Fruit fly (Drosophila melanogaster) whole organism, embryonic: ENCODE data around the gene CG14868.

ENCODE experiments used
- B-H1 ChIP-seq: fragments of 200-800 bp; sonication (Bioruptor generic); IDR thresholded peaks from 3 replicates; pipeline ENCODE4 v1.3.6; 2022; ENCODE audit warnings: missing biosample characterization, missing genetic modification characterization
- CG10267 ChIP-seq: fragments of 200-800 bp; sonication (Bioruptor generic); optimal IDR thresholded peaks from 2 replicates; lab custom pipeline; 2018; ENCODE audit warnings: missing biosample characterization, mild to moderate bottlenecking, missing genetic modification characterization, moderate library complexity
- CG10321 ChIP-seq: fragments of 200-800 bp; sonication (Bioruptor generic); IDR thresholded peaks from 2 replicates; pipeline ENCODE4 v1.3.6; 2022; ENCODE audit warnings: missing biosample characterization, missing genetic modification characterization
- CG12219 ChIP-seq: fragments of 200-800 bp; sonication (Bioruptor generic); optimal IDR thresholded peaks from 3 replicates; lab custom pipeline; 2018; ENCODE audit warnings: missing biosample characterization, mild to moderate bottlenecking, missing genetic modification characterization
- CG16863 ChIP-seq: fragments of 200-800 bp; sonication (Bioruptor generic); optimal IDR thresholded peaks from 3 replicates; lab custom pipeline; 2016; ENCODE audit warnings: missing biosample characterization, missing genetic modification characterization
- CG18619 ChIP-seq: fragments of 200-800 bp; sonication (Bioruptor generic); optimal IDR thresholded peaks from 3 replicates; lab custom pipeline; 2017; ENCODE audit warnings: missing biosample characterization, mild to moderate bottlenecking, missing genetic modification characterization
- CG2129 ChIP-seq: fragments of 200-800 bp; sonication (Bioruptor generic); IDR thresholded peaks from 2 replicates; pipeline ENCODE4 v1.3.6; 2022; ENCODE audit warnings: missing biosample characterization, missing genetic modification characterization; ENCODE audit not compliant: partially characterized antibody
- CG2678 ChIP-seq: fragments of 200-800 bp; sonication (Bioruptor generic); optimal IDR thresholded peaks from 3 replicates; lab custom pipeline; 2019; ENCODE audit warnings: missing biosample characterization, mild to moderate bottlenecking, missing genetic modification characterization, moderate library complexity
- CG32772 ChIP-seq: fragments of 200-800 bp; sonication (Bioruptor generic); IDR thresholded peaks from 2 replicates; pipeline ENCODE4 v1.3.6; 2022; ENCODE audit warnings: missing biosample characterization, missing genetic modification characterization
- CG6683 ChIP-seq: fragments of 200-800 bp; sonication (Bioruptor generic); optimal IDR thresholded peaks from 2 replicates; lab custom pipeline; 2017; ENCODE audit warnings: missing biosample characterization, mild to moderate bottlenecking, missing genetic modification characterization, missing genetic modification reagents
- CG6854 ChIP-seq: fragments of 200-800 bp; sonication (Bioruptor generic); optimal IDR thresholded peaks from 3 replicates; lab custom pipeline; 2017; ENCODE audit warnings: missing biosample characterization, mild to moderate bottlenecking, missing genetic modification characterization
- CG7928 ChIP-seq: fragments of 200-800 bp; sonication (Bioruptor generic); optimal IDR thresholded peaks from 2 replicates; lab custom pipeline; 2017; ENCODE audit warnings: missing biosample characterization, mild to moderate bottlenecking, missing genetic modification characterization
- CG8089 ChIP-seq: fragments of 200-800 bp; sonication (Bioruptor generic); optimal IDR thresholded peaks from 3 replicates; lab custom pipeline; 2016; ENCODE audit warnings: missing biosample characterization, missing genetic modification characterization
- CG8765 ChIP-seq: fragments of 200-800 bp; sonication (Bioruptor generic); IDR thresholded peaks from 2 replicates; pipeline ENCODE4 v1.3.6; 2022; ENCODE audit warnings: missing biosample characterization, missing genetic modification characterization
- Camta ChIP-seq: fragments of 200-800 bp; sonication (Bioruptor generic); optimal IDR thresholded peaks from 2 replicates; lab custom pipeline; 2016; ENCODE audit warnings: missing biosample characterization, missing genetic modification characterization
- Chrac-16 ChIP-seq: fragments of 200-800 bp; sonication (Bioruptor generic); optimal IDR thresholded peaks from 3 replicates; lab custom pipeline; 2016; ENCODE audit warnings: missing biosample characterization, missing genetic modification characterization
- CkIIα-i1 ChIP-seq: fragments of 200-800 bp; sonication (Bioruptor generic); IDR thresholded peaks from 2 replicates; pipeline ENCODE4 v1.3.6; 2022; ENCODE audit warnings: missing biosample characterization, missing genetic modification characterization
- E2f2 ChIP-seq: fragments of 200-800 bp; sonication (Bioruptor generic); IDR thresholded peaks from 2 replicates; pipeline ENCODE4 v1.3.6; 2022; ENCODE audit warnings: missing biosample characterization, missing genetic modification characterization
- Eip74EF ChIP-seq, 2 experiments: fragments of 200-800 bp in 1 of 2; fragments of >200 bp in 1 of 2; sonication (Bioruptor generic) in 1 of 2; optimal IDR thresholded peaks; 2 replicates each; lab custom pipeline; 2017 to 2019; ENCODE audit warnings: missing biosample characterization in 2 of 2, missing genetic modification characterization in 2 of 2, mild to moderate bottlenecking in 1 of 2, moderate library complexity in 1 of 2
- Ets65A ChIP-seq: fragments of 200-800 bp; sonication (Bioruptor generic); peaks from one replicate; lab custom pipeline; 2016; ENCODE audit warnings: missing biosample characterization, missing genetic modification characterization
- Gug ChIP-seq: fragments of 200-800 bp; sonication (Bioruptor generic); IDR thresholded peaks from 4 replicates; pipeline ENCODE4 v1.3.6; 2022; ENCODE audit warnings: missing biosample characterization, missing genetic modification characterization
- HLH4C ChIP-seq: fragments of 200-800 bp; sonication (Bioruptor generic); IDR thresholded peaks from 3 replicates; pipeline ENCODE4 v1.3.6; 2022; ENCODE audit warnings: missing biosample characterization, missing genetic modification characterization; ENCODE audit not compliant: partially characterized antibody
- Hand ChIP-seq: fragments of 200-800 bp; sonication (Bioruptor generic); optimal IDR thresholded peaks from 2 replicates; lab custom pipeline; 2017; ENCODE audit warnings: mild to moderate bottlenecking, missing biosample characterization, missing genetic modification reagents, missing genetic modification characterization
- Hey ChIP-seq: fragments of 200-800 bp; sonication (Bioruptor generic); optimal IDR thresholded peaks from 3 replicates; lab custom pipeline; 2018; ENCODE audit warnings: missing biosample characterization, mild to moderate bottlenecking, missing genetic modification characterization
- Hr3 ChIP-seq: fragments of 200-800 bp; sonication (Bioruptor generic); optimal IDR thresholded peaks from 3 replicates; lab custom pipeline; 2016; ENCODE audit warnings: missing biosample characterization, missing genetic modification characterization
- MESR4 ChIP-seq: fragments of 200-800 bp; sonication (Bioruptor generic); optimal IDR thresholded peaks from 2 replicates; lab custom pipeline; 2018; ENCODE audit warnings: missing biosample characterization, mild to moderate bottlenecking, missing genetic modification characterization, moderate library complexity
- Mad ChIP-seq: fragments of 200-800 bp; sonication (Bioruptor generic); optimal IDR thresholded peaks from 2 replicates; lab custom pipeline; 2016; ENCODE audit warnings: missing biosample characterization, missing genetic modification characterization
- Xbp1 ChIP-seq: fragments of 200-800 bp; sonication (Bioruptor generic); optimal IDR thresholded peaks from 3 replicates; lab custom pipeline; 2016; ENCODE audit warnings: missing biosample characterization, mild to moderate bottlenecking, missing genetic modification characterization
- ab ChIP-seq: fragments of 200-800 bp; sonication (Bioruptor generic); optimal IDR thresholded peaks from 2 replicates; lab custom pipeline; 2016; ENCODE audit warnings: missing biosample characterization, missing genetic modification characterization
- crol ChIP-seq: fragments of 200-800 bp; sonication (Bioruptor generic); IDR thresholded peaks from 2 replicates; pipeline ENCODE4 v1.3.6; 2022; ENCODE audit warnings: missing biosample characterization, missing genetic modification characterization
- da ChIP-seq: fragments of 200-800 bp; sonication (Bioruptor generic); optimal IDR thresholded peaks from 2 replicates; lab custom pipeline; 2016; ENCODE audit warnings: missing biosample characterization, missing genetic modification characterization
- dm ChIP-seq: fragments of 200-800 bp; sonication (Bioruptor generic); optimal IDR thresholded peaks from 3 replicates; lab custom pipeline; 2016; ENCODE audit warnings: missing biosample characterization, missing genetic modification characterization
- emc ChIP-seq: fragments of 200-800 bp; sonication (Bioruptor generic); optimal IDR thresholded peaks from 2 replicates; lab custom pipeline; 2016; ENCODE audit warnings: missing biosample characterization, missing genetic modification characterization
- gcm ChIP-seq: fragments of 200-800 bp; sonication (Bioruptor generic); optimal IDR thresholded peaks from 2 replicates; lab custom pipeline; 2019; ENCODE audit warnings: missing biosample characterization, mild to moderate bottlenecking, missing genetic modification characterization, moderate library complexity
- gcm2 ChIP-seq: fragments of 200-800 bp; sonication (Bioruptor generic); optimal IDR thresholded peaks from 2 replicates; lab custom pipeline; 2016; ENCODE audit warnings: missing biosample characterization, missing genetic modification characterization
- hkb ChIP-seq, 2 experiments: fragments of 200-800 bp in 1 of 2; fragments of >200 bp in 1 of 2; sonication (Bioruptor generic) in 1 of 2; IDR thresholded peaks in 1 of 2; optimal IDR thresholded peaks in 1 of 2; 2 replicates each; pipeline versions ENCODE4 v1.3.6 to Lab custom; 2017 to 2022; ENCODE audit warnings: missing biosample characterization in 1 of 2, missing genetic modification characterization in 1 of 2
- jigr1 ChIP-seq: fragments of 200-800 bp; sonication (Bioruptor generic); IDR thresholded peaks from 3 replicates; pipeline ENCODE4 v1.3.6; 2022; ENCODE audit warnings: missing biosample characterization, missing genetic modification characterization
- lmd ChIP-seq: fragments of 200-800 bp; sonication (Bioruptor generic); IDR thresholded peaks from 2 replicates; pipeline ENCODE4 v1.3.6; 2022; ENCODE audit warnings: missing biosample characterization, missing genetic modification characterization
- lov ChIP-seq, 2 experiments: fragments of 200-800 bp in 1 of 2; fragments of >200 bp in 1 of 2; sonication (Bioruptor generic) in 1 of 2; IDR thresholded peaks in 1 of 2; optimal IDR thresholded peaks in 1 of 2; 2 replicates in 1 of 2; 3 replicates in 1 of 2; pipeline versions ENCODE4 v1.3.6 to Lab custom; 2017 to 2022; ENCODE audit warnings: missing biosample characterization in 1 of 2, missing genetic modification characterization in 1 of 2
- pho ChIP-seq: fragments of 200-800 bp; sonication (Bioruptor generic); optimal IDR thresholded peaks from 2 replicates; lab custom pipeline; 2016; ENCODE audit warnings: missing biosample characterization, missing genetic modification characterization
- ro ChIP-seq: fragments of 200-800 bp; sonication (Bioruptor generic); IDR thresholded peaks from 2 replicates; pipeline ENCODE4 v1.3.6; 2022; ENCODE audit warnings: missing biosample characterization, missing genetic modification characterization
- sd ChIP-seq: fragments of 200-800 bp; sonication (Bioruptor generic); optimal IDR thresholded peaks from 3 replicates; lab custom pipeline; 2018; ENCODE audit warnings: missing biosample characterization, mild to moderate bottlenecking, missing genetic modification characterization, moderate library complexity
- sima ChIP-seq: fragments of 200-800 bp; sonication (Bioruptor generic); optimal IDR thresholded peaks from 2 replicates; lab custom pipeline; 2016; ENCODE audit warnings: missing biosample characterization, missing genetic modification characterization
- sna ChIP-seq: fragments of 200-800 bp; sonication (Bioruptor generic); IDR thresholded peaks from 2 replicates; pipeline ENCODE4 v1.3.6; 2022; ENCODE audit warnings: missing biosample characterization, missing genetic modification characterization; ENCODE audit not compliant: partially characterized antibody
- stc ChIP-seq: fragments of 200-800 bp; sonication (Bioruptor generic); IDR thresholded peaks from 2 replicates; pipeline ENCODE4 v1.3.6; 2022; ENCODE audit warnings: missing biosample characterization, missing genetic modification characterization
- sug ChIP-seq: fragments of 200-800 bp; optimal IDR thresholded peaks from 2 replicates; lab custom pipeline; 2019; ENCODE audit warnings: missing biosample characterization, mild to moderate bottlenecking, missing genetic modification characterization, moderate library complexity
- ttk ChIP-seq: fragments of 200-800 bp; sonication (Bioruptor generic); IDR thresholded peaks from 2 replicates; pipeline ENCODE4 v2.1.2; 2022; ENCODE audit warnings: missing biosample characterization, missing genetic modification characterization
- tup ChIP-seq: fragments of 200-800 bp; sonication (Bioruptor generic); optimal IDR thresholded peaks from 2 replicates; lab custom pipeline; 2016; ENCODE audit warnings: missing biosample characterization, mild to moderate bottlenecking, missing genetic modification characterization, moderate library complexity

Gene CG14868

dm6 chr3R:15356645-15357431 lies 12.9 kb downstream of the CG14868 start, which contains the start of the genes Atg4b and Hibch (continued):
- peak; percentile 81 for TF ChIP-seq CG10267
- TF ChIP-seq ttk (GFP tag; lab: Robert Waterston, UW), result peak; percentile 67
- TF ChIP-seq lov (optimal IDR thresholded peaks at IDR 0.05; lab: Kevin White, UChicago), result no peak
- TF ChIP-seq lov (GFP tag; IDR thresholded peaks at IDR 0.05; lab: Robert Waterston, UW), result no peak
- peak; percentile 88 for TF ChIP-seq Xbp1 (GFP tag; lab: Kevin White, UChicago)
- TF ChIP-seq CG32772, result peak; percentile 62
- TF ChIP-seq da (GFP tag; lab: Kevin White, UChicago), result no peak
- peak; percentile 55 for TF ChIP-seq CG7928
- peak; percentile 46 for TF ChIP-seq pho (GFP tag; lab: Kevin White, UChicago)
- TF ChIP-seq Chrac-16, result peak; percentile 79
- peak; percentile 84 for TF ChIP-seq gcm
- TF ChIP-seq Hey (tag; lab: Kevin White, UChicago), result peak; percentile 31
- peak; percentile 68 for TF ChIP-seq CG6683 (GFP tag; lab: Kevin White, UChicago)
- peak; percentile 79 for TF ChIP-seq MESR4
- TF ChIP-seq lmd (GFP tag; lab: Robert Waterston, UW), result peak; percentile 82
- TF ChIP-seq CG8089 (GFP tag; lab: Kevin White, UChicago), result no peak
- TF ChIP-seq sna (GFP tag; lab: Robert Waterston, UW), result no peak
- TF ChIP-seq Hand (GFP tag; lab: Kevin White, UChicago), result peak; percentile 57
- peak; percentile 4 for TF ChIP-seq gcm2 (GFP tag; lab: Kevin White, UChicago)
- TF ChIP-seq sug (tag; lab: Kevin White, UChicago), result peak; percentile 93
- TF ChIP-seq B-H1 (GFP tag; lab: Robert Waterston, UW), result peak; percentile 66
- TF ChIP-seq E2f2, result peak; percentile 60
- TF ChIP-seq Ets65A (GFP tag; lab: Kevin White, UChicago), result peak; percentile 89
- TF ChIP-seq CG12219 (GFP tag; lab: Kevin White, UChicago), result peak; percentile 43
- peak; percentile 93 for TF ChIP-seq CG2678 (tag; lab: Kevin White, UChicago)
- peak; percentile 36 for TF ChIP-seq CG6854 (GFP tag; lab: Kevin White, UChicago)
- peak; percentile 87 for TF ChIP-seq CG18619 (GFP tag; lab: Kevin White, UChicago)
- peak; percentile 74 for TF ChIP-seq stc (GFP tag; lab: Robert Waterston, UW)
- TF ChIP-seq HLH4C (GFP tag; lab: Robert Waterston, UW), result no peak
- peak; percentile 20; the same call in 1 of the 2 replicates for TF ChIP-seq ro (GFP tag; lab: Robert Waterston, UW)
- no peak for TF ChIP-seq hkb (optimal IDR thresholded peaks at IDR 0.05; lab: Kevin White, UChicago)
- TF ChIP-seq hkb (GFP tag; IDR thresholded peaks at IDR 0.05; lab: Robert Waterston, UW), result peak; percentile 57; the same call in 1 of the 2 replicates
- no peak for TF ChIP-seq ab (GFP tag; lab: Kevin White, UChicago)
- TF ChIP-seq Eip74EF (GFP tag; optimal IDR thresholded peaks at IDR 0.05; lab: Kevin White, UChicago), result no peak
- peak; percentile 45; the same call in 1 of the 3 replicates for TF ChIP-seq jigr1 (GFP tag; lab: Robert Waterston, UW)
- no peak for TF ChIP-seq CkIIα-i1 (GFP tag; lab: Robert Waterston, UW)
- peak; percentile 48 for TF ChIP-seq Mad (GFP tag; lab: Kevin White, UChicago)
- TF ChIP-seq dm (GFP tag; lab: Kevin White, UChicago), result no peak
- no peak for TF ChIP-seq sd (tag; lab: Kevin White, UChicago)
- TF ChIP-seq CG8765 (GFP tag; lab: Robert Waterston, UW), result peak; percentile 59; the same call in 1 of the 2 replicates
- no peak for TF ChIP-seq crol (GFP tag; lab: Robert Waterston, UW)
- no peak for TF ChIP-seq Camta
- TF ChIP-seq emc (GFP tag; lab: Kevin White, UChicago), result no peak
- peak; percentile 84 for TF ChIP-seq Hr3 (GFP tag; lab: Kevin White, UChicago)
- peak; percentile 11 for TF ChIP-seq tup
- TF ChIP-seq Gug (GFP tag; lab: Robert Waterston, UW), result peak; percentile 81
- TF ChIP-seq CG10321 (GFP tag; lab: Robert Waterston, UW), result no peak
- no peak for TF ChIP-seq sima (GFP tag; lab: Kevin White, UChicago)
- TF ChIP-seq CG16863, result peak; percentile 0
- no peak for TF ChIP-seq CG2129 (GFP tag; lab: Robert Waterston, UW)
